Worm (Caenorhabditis elegans): ENCODE data around the gene C15C7.6.
A peak's percentile ranks its signal among the peaks of the same experiment; 100 is the strongest.

Gene C15C7.6

ce11 chrX:3126233-3126632 is 44.1 kb downstream of the C15C7.6 start:
- 0 out of 2 replicates have a peak, but pooled peaks have one; percentile 31 for TF ChIP-seq zfh-2 (GFP tag; conservative IDR thresholded peaks at IDR 0.05)
- no peak for TF ChIP-seq madf-8 (GFP tag; conservative IDR thresholded peaks at IDR 0.05)

DNA sequence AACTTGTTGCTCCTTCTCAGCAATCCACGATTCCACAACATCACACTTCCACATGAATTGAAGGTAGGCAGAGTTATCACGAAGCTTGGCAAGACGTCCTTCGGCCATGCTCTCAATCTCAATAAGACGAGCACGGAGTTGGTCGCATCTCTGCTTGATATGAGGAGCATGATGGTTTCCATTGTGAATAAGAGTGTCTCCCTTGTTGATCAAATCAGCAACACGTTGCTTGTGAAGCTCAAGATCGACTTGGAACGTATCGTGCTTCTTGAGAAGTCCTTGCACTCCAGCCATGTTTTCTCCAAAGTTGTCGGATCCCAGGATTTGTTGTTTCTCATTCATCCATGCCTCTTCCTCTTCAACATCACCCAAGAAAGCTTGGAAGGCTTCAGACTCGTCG is 50.8 kb downstream of the C15C7.6 start:
- TF ChIP-seq xnd-1 (tag; optimal IDR thresholded peaks at IDR 0.05) (no peak), Y79H2A.3 (GFP tag; conservative IDR thresholded peaks at IDR 0.05) (no peak), ceh-40 (GFP tag; IDR thresholded peaks at IDR 0.05) (no peak), dpff-1 (tag; optimal IDR thresholded peaks at IDR 0.05) (no peak), ama-1 (optimal IDR thresholded peaks at IDR 0.05) (no peak), ama-1 (GFP tag; optimal IDR thresholded peaks at IDR 0.05) (no peak), K12H6.12 (tag; optimal IDR thresholded peaks at IDR 0.05) (no peak), somi-1 (GFP tag; optimal IDR thresholded peaks at IDR 0.05) (no peak), B0035.1 (tag; optimal IDR thresholded peaks at IDR 0.05) (no peak), tbp1 (GFP tag; optimal IDR thresholded peaks at IDR 0.05) (no peak), rec-8 (tag; optimal IDR thresholded peaks at IDR 0.05) (no peak), attf-6 (GFP tag; IDR thresholded peaks at IDR 0.05) (no peak), ceh-100 (GFP tag; IDR thresholded peaks at IDR 0.05) (no peak)

DNA sequence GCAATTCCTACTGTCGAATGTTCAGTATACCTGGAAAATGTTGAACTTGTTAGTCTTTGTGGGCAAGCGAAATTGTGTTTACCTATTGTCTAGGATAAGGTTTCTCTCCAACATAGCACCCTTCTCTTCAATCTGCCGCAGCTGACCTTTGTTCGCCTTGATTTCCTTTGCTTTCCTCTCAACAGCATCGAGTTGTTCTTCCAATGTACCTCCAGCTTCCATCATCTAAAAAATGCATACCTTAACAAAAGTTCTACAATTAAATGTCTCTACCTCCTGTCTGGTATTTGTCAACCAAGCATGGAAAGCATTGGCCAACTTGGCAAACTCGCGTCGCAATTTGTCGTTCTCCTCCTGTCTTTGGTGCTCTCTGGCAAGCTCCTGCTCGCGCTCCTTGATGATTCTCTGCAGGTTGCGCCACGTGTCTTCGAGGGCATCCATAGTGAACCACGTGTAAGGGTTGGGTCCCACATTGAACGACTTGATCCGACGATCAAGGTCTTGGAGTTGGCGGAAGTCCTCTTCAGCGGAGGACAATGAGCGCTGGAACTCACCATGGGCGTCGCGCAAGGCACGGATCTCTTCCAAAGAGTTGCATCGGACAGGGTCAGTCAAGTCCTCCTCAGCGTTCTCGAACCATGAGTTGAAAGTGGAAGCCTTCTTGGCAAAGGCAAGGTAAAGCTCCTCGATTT is 51.6 kb downstream of the C15C7.6 start:
- no peak for TF ChIP-seq mcd-1 (GFP tag; IDR thresholded peaks at IDR 0.05)
- TF ChIP-seq rcor-1 (GFP tag; IDR thresholded peaks at IDR 0.05), result 0 out of 2 replicates have a peak, but pooled peaks have one; percentile 9
- no peak for TF ChIP-seq madf-3 (GFP tag; IDR thresholded peaks at IDR 0.05)
- TF ChIP-seq zfh-2 (GFP tag; conservative IDR thresholded peaks at IDR 0.05), result peak; percentile 66
- no peak for TF ChIP-seq attf-6 (GFP tag; IDR thresholded peaks at IDR 0.05)
- no peak for TF ChIP-seq xnd-1 (tag; optimal IDR thresholded peaks at IDR 0.05)
- no peak for TF ChIP-seq ceh-79 (tag; optimal IDR thresholded peaks at IDR 0.05)
- no peak for TF ChIP-seq him-1 (tag; optimal IDR thresholded peaks at IDR 0.05)
- TF ChIP-seq ceh-27 (GFP tag; optimal IDR thresholded peaks at IDR 0.05), result no peak
- no peak for TF ChIP-seq ekl-4 (GFP tag; IDR thresholded peaks at IDR 0.05)
- TF ChIP-seq chd-7 (tag; optimal IDR thresholded peaks at IDR 0.05), result peak; percentile 20
- no peak for TF ChIP-seq let-607 (tag; optimal IDR thresholded peaks at IDR 0.05)
- no peak for TF ChIP-seq F23B12.7 (tag; optimal IDR thresholded peaks at IDR 0.05; ENCODE audit: insufficient read depth)
- no peak for TF ChIP-seq bed-1 (GFP tag; IDR thresholded peaks at IDR 0.05)

Data from whole organism, young adult.